Comparison of ENCODE assay signal across 8 worm cellular contexts in genomic region chrII:2994590-2995392, ce11.
A peak's percentile ranks its signal among the peaks of the same experiment; 100 is the strongest.
TF ChIP-seq lines count a peak whose summit lies in the region.

No protein-coding gene starts in this region.

TF ChIP-seq in whole organism, L1 larva, 84 proteins besides CTCF, POLR2A, EP300 and RAD21 (continues in another document):
- TF ChIP-seq mab-9 (GFP tag; IDR thresholded peaks at IDR 0.05; lab: Robert Waterston, UW) = no peak
- peak; percentile 53 for TF ChIP-seq nhr-19 (GFP tag; conservative IDR thresholded peaks at IDR 0.05; lab: Robert Waterston, UW)
- TF ChIP-seq lin-14 (GFP tag; optimal IDR thresholded peaks at IDR 0.05; lab: Kevin White, UChicago) = peak; percentile 66
- TF ChIP-seq nhr-71 (tag; optimal IDR thresholded peaks at IDR 0.05; lab: Kevin White, UChicago) = peak; percentile 65
- peak; percentile 61 for TF ChIP-seq lin-39 (tag; optimal IDR thresholded peaks at IDR 0.05; lab: Kevin White, UChicago)
- peak in 1 of 2 experiments; percentile 28 for TF ChIP-seq efl-1 (optimal IDR thresholded peaks at IDR 0.05; lab: Kevin White, UChicago)
- peak in 1 of 2 experiments; percentile 71 for TF ChIP-seq efl-1 (GFP tag; optimal IDR thresholded peaks at IDR 0.05 in 1 of 2; lab: Kevin White, UChicago)
- TF ChIP-seq unc-30 (tag; optimal IDR thresholded peaks at IDR 0.05; lab: Kevin White, UChicago) = no peak
- no peak for TF ChIP-seq ets-5 (GFP tag; IDR thresholded peaks at IDR 0.05; lab: Robert Waterston, UW)
- peak; percentile 88 for TF ChIP-seq grh-1 (GFP tag; IDR thresholded peaks at IDR 0.05; lab: Robert Waterston, UW)
- TF ChIP-seq dpl-1 (GFP tag; optimal IDR thresholded peaks at IDR 0.05; lab: Kevin White, UChicago) = peak; percentile 10 to 28 (median 13)

TF ChIP-seq in whole organism, L2 larva, 48 proteins besides CTCF, POLR2A, EP300 and RAD21 (continues in another document):
- TF ChIP-seq ZK546.5 (tag; optimal IDR thresholded peaks at IDR 0.05; lab: Kevin White, UChicago) = no peak
- TF ChIP-seq unc-39 (tag; optimal IDR thresholded peaks at IDR 0.05; lab: Kevin White, UChicago) = no peak
- peak; percentile 7 for TF ChIP-seq unc-55 (GFP tag; optimal IDR thresholded peaks at IDR 0.05; lab: Kevin White, UChicago)
- no peak for TF ChIP-seq nhr-77 (tag; optimal IDR thresholded peaks at IDR 0.05; lab: Kevin White, UChicago)
- TF ChIP-seq ztf-11 (tag; optimal IDR thresholded peaks at IDR 0.05; lab: Kevin White, UChicago) = no peak
- no peak for TF ChIP-seq ama-1 (optimal IDR thresholded peaks at IDR 0.05; lab: Kevin White, UChicago)
- no peak for TF ChIP-seq ztf-4 (tag; optimal IDR thresholded peaks at IDR 0.05; lab: Kevin White, UChicago)
- TF ChIP-seq lin-11 (tag; optimal IDR thresholded peaks at IDR 0.05; lab: Kevin White, UChicago) = no peak
- peak; percentile 44 for TF ChIP-seq mab-5 (tag; optimal IDR thresholded peaks at IDR 0.05; lab: Kevin White, UChicago)
- peak; percentile 86 for TF ChIP-seq blmp-1 (tag; optimal IDR thresholded peaks at IDR 0.05; lab: Kevin White, UChicago; ENCODE audit: insufficient read depth)
- no peak for TF ChIP-seq dmd-4 (tag; optimal IDR thresholded peaks at IDR 0.05; lab: Kevin White, UChicago)

TF ChIP-seq in whole organism, L3 larva, 47 proteins besides CTCF, POLR2A, EP300 and RAD21:
- TF ChIP-seq egl-27 (tag; optimal IDR thresholded peaks at IDR 0.05; lab: Kevin White, UChicago) = no peak
- TF ChIP-seq elt-1 (tag; optimal IDR thresholded peaks at IDR 0.05; lab: Kevin White, UChicago) = peak; percentile 7
- no peak for TF ChIP-seq ceh-16 (tag; optimal IDR thresholded peaks at IDR 0.05; lab: Kevin White, UChicago)
- no peak for TF ChIP-seq eor-1 (tag; optimal IDR thresholded peaks at IDR 0.05; lab: Kevin White, UChicago)
- TF ChIP-seq nhr-25 (tag; optimal IDR thresholded peaks at IDR 0.05; lab: Kevin White, UChicago) = peak; percentile 6
- no peak for TF ChIP-seq nhr-11 (tag; optimal IDR thresholded peaks at IDR 0.05; lab: Kevin White, UChicago)

TF ChIP-seq in whole organism, L4 larva, 104 proteins besides CTCF, POLR2A, EP300 and RAD21:
- peak; percentile 77 for TF ChIP-seq aha-1 (tag; lab: Kevin White, UChicago)
- TF ChIP-seq F37D6.2 (tag; optimal IDR thresholded peaks at IDR 0.05; lab: Kevin White, UChicago) = no peak
- 0 out of 2 replicates have a peak, but pooled peaks have one; percentile 10 for TF ChIP-seq ceh-20 (GFP tag; IDR thresholded peaks at IDR 0.05; lab: Robert Waterston, UW)
- no peak for TF ChIP-seq F26F4.8 (GFP tag; conservative IDR thresholded peaks at IDR 0.05; lab: Robert Waterston, UW)

TF ChIP-seq in whole organism, late embryonic, 69 proteins besides CTCF, POLR2A, EP300 and RAD21:
- TF ChIP-seq ceh-22 (tag; optimal IDR thresholded peaks at IDR 0.05; lab: Kevin White, UChicago) (no peak), odd-2 (tag; optimal IDR thresholded peaks at IDR 0.05; lab: Kevin White, UChicago) (no peak), rnt-1 (tag; optimal IDR thresholded peaks at IDR 0.05; lab: Kevin White, UChicago) (peak; percentile 23), pax-1 (tag; optimal IDR thresholded peaks at IDR 0.05; lab: Kevin White, UChicago) (no peak), zip-5 (tag; optimal IDR thresholded peaks at IDR 0.05; lab: Kevin White, UChicago) (no peak), hlh-13 (GFP tag; optimal IDR thresholded peaks at IDR 0.05; lab: Kevin White, UChicago) (no peak), K09A11.1 (tag; optimal IDR thresholded peaks at IDR 0.05; lab: Kevin White, UChicago; ENCODE audit: insufficient read depth) (no peak), madf-2 (tag; optimal IDR thresholded peaks at IDR 0.05; lab: Kevin White, UChicago) (no peak), syd-9 (tag; optimal IDR thresholded peaks at IDR 0.05; lab: Kevin White, UChicago) (no peak), unc-55 (GFP tag; optimal IDR thresholded peaks at IDR 0.05; lab: Kevin White, UChicago) (peak; percentile 98), pat-9 (tag; optimal IDR thresholded peaks at IDR 0.05; lab: Kevin White, UChicago) (peak; percentile 32), K02D7.2 (tag; optimal IDR thresholded peaks at IDR 0.05; lab: Kevin White, UChicago) (no peak), sdc-2 (tag; optimal IDR thresholded peaks at IDR 0.05; lab: Kevin White, UChicago) (no peak)

TF ChIP-seq in whole organism, midembryonic, 9 proteins besides CTCF, POLR2A, EP300 and RAD21:
- 0 out of 2 replicates have a peak, but pooled peaks have one; percentile 9 for TF ChIP-seq flt-1 (GFP tag; IDR thresholded peaks at IDR 0.05; lab: Robert Waterston, UW)
- TF ChIP-seq cog-1 (tag; optimal IDR thresholded peaks at IDR 0.05; lab: Kevin White, UChicago) = peak; percentile 26
- TF ChIP-seq tab-1 (GFP tag; IDR thresholded peaks at IDR 0.05; lab: Robert Waterston, UW) = no peak
TF ChIP-seq in whole organism, midembryonic: peak in this region for 2.

TF ChIP-seq in whole organism, mixed stage, embryonic, 35 proteins besides CTCF, POLR2A, EP300 and RAD21:
- TF ChIP-seq hlh-1 (tag; optimal IDR thresholded peaks at IDR 0.05; lab: Kevin White, UChicago) = peak; percentile 99
- TF ChIP-seq mab-5 (tag; optimal IDR thresholded peaks at IDR 0.05; lab: Kevin White, UChicago) = peak; percentile 98
- peak; percentile 62 for TF ChIP-seq nhr-2 (tag; optimal IDR thresholded peaks at IDR 0.05; lab: Kevin White, UChicago)
- peak; percentile 23 for TF ChIP-seq lin-32 (GFP tag; optimal IDR thresholded peaks at IDR 0.05; lab: Kevin White, UChicago)
- peak; percentile 94 for TF ChIP-seq unc-62 (GFP tag; optimal IDR thresholded peaks at IDR 0.05; lab: Kevin White, UChicago)
- TF ChIP-seq flh-1 (GFP tag; optimal IDR thresholded peaks at IDR 0.05; lab: Kevin White, UChicago) = no peak
- TF ChIP-seq ces-1 (GFP tag; optimal IDR thresholded peaks at IDR 0.05; lab: Kevin White, UChicago) = peak; percentile 23
- TF ChIP-seq M03D4.4 (tag; optimal IDR thresholded peaks at IDR 0.05; lab: Kevin White, UChicago) = no peak
- peak; percentile 2 for TF ChIP-seq ceh-39 (tag; optimal IDR thresholded peaks at IDR 0.05; lab: Kevin White, UChicago)
- TF ChIP-seq unc-39 (tag; optimal IDR thresholded peaks at IDR 0.05; lab: Kevin White, UChicago) = peak; percentile 42
- TF ChIP-seq mls-2 (tag; optimal IDR thresholded peaks at IDR 0.05; lab: Kevin White, UChicago) = no peak
- peak; percentile 19 for TF ChIP-seq unc-120 (tag; optimal IDR thresholded peaks at IDR 0.05; lab: Kevin White, UChicago; ENCODE audit: poor library complexity, severe bottlenecking)
- TF ChIP-seq cnd-1 (tag; optimal IDR thresholded peaks at IDR 0.05; lab: Kevin White, UChicago) = peak; percentile 68

TF ChIP-seq in whole organism, young adult, 124 proteins besides CTCF, POLR2A, EP300 and RAD21:
- TF ChIP-seq cebp-1 (GFP tag; IDR thresholded peaks at IDR 0.05; lab: Robert Waterston, UW) (no peak), cebp-1 (tag; optimal IDR thresholded peaks at IDR 0.05; lab: Kevin White, UChicago) (peak; percentile 87), xnd-1 (tag; optimal IDR thresholded peaks at IDR 0.05; lab: Kevin White, UChicago) (no peak)
TF ChIP-seq in whole organism, young adult: peak in this region for 1.
